Worm (Caenorhabditis elegans) whole organism, mixed stage, embryonic: ENCODE measurements around the gene hlh-31.

ENCODE experiments used
- blmp-1 ChIP-seq: fragments of 150-350 bp; optimal IDR thresholded peaks from 2 replicates; lab custom pipeline; 2014; ENCODE audit warnings: missing biosample characterization, missing genetic modification characterization
- elt-1 ChIP-seq: sonication (generic microtip); optimal IDR thresholded peaks from 2 replicates; lab custom pipeline; 2017; ENCODE audit warnings: missing genetic modification characterization, mild to moderate bottlenecking, missing compliant biosample characterization, antibody characterized with exemption, moderate library complexity, borderline replicate concordance; ENCODE audit not compliant: insufficient read depth

ce11 chrIV:16257330-16257729 is at the start of gene hlh-31:
- TF ChIP-seq elt-1 (no peak), blmp-1 (no peak)
